Worm (Caenorhabditis elegans): ENCODE data around the gene polq-1.

DNA sequence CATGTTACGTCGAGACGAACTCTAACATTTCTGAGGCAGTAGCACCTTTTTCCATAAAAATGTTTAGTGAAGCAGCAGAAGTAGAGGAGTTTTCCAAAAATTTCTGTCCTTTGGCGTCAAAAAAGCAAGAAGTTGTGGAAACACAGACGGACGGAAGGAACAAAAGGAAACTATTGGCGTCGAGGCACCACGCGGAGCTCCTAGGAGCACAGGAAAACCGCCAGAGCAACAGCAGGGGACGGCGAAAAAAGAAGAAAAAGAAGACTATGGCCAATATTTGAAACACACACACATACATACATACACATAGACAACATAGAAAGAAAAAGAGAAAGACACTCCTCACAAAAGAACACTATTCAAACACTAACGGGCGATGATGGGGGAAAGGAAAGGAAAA lies 40.0 kb upstream of the polq-1 start:
- no peak for TF ChIP-seq elt-2 (tag; optimal IDR thresholded peaks at IDR 0.05)
- no peak for TF ChIP-seq lsy-2 (tag; optimal IDR thresholded peaks at IDR 0.05)
- TF ChIP-seq hpl-2 (GFP tag; optimal IDR thresholded peaks at IDR 0.05) = no peak
- no peak for TF ChIP-seq nhr-28 (tag; optimal IDR thresholded peaks at IDR 0.05)
- no peak for TF ChIP-seq isw-1 (GFP tag; IDR thresholded peaks at IDR 0.05)
- TF ChIP-seq unc-62 (GFP tag; optimal IDR thresholded peaks at IDR 0.05) = no peak
- TF ChIP-seq nhr-76 (tag; optimal IDR thresholded peaks at IDR 0.05) = no peak
- TF ChIP-seq egl-27 (tag; optimal IDR thresholded peaks at IDR 0.05) = no peak
- TF ChIP-seq nhr-237 (tag; optimal IDR thresholded peaks at IDR 0.05) = no peak
- no peak for TF ChIP-seq jun-1 (tag; optimal IDR thresholded peaks at IDR 0.05)
- TF ChIP-seq lin-39 (tag; optimal IDR thresholded peaks at IDR 0.05) = no peak
- no peak for TF ChIP-seq dsc-1 (tag; optimal IDR thresholded peaks at IDR 0.05)
- no peak for TF ChIP-seq snpc-4 (tag; optimal IDR thresholded peaks at IDR 0.05)
